Worm (Caenorhabditis elegans): ENCODE measurements around the gene K07B1.7.

The K07B1.7 gene

DNA sequence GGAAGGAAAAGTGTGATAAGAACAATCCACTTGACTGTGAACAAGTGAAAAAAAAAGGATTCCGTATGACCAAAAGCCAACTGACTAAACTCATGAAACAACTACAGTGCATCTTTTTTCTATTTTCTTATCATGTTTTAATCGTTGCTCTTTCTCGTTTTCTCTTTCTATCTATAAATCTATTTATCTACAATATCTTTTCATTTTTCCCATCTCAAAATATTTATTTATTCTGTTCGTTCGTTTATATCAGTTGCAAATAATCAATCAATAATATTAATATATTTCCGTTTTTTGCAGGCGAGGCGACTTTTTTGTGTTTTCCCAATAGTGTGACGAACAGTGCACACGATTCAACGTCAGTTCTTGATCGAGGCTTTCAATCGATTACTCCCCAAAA lies 49.4 kb downstream of the K07B1.7 start, which contains the start of gene F44A2.5:
F44A2.5 (plus strand) TSS at position 301 of the 400 bp plus-strand sequence.
- no peak for TF ChIP-seq dao-5 (tag; optimal IDR thresholded peaks at IDR 0.05)
- TF ChIP-seq W03F9.2 (tag; optimal IDR thresholded peaks at IDR 0.05), result no peak
- no peak for TF ChIP-seq him-1 (tag; optimal IDR thresholded peaks at IDR 0.05)

DNA sequence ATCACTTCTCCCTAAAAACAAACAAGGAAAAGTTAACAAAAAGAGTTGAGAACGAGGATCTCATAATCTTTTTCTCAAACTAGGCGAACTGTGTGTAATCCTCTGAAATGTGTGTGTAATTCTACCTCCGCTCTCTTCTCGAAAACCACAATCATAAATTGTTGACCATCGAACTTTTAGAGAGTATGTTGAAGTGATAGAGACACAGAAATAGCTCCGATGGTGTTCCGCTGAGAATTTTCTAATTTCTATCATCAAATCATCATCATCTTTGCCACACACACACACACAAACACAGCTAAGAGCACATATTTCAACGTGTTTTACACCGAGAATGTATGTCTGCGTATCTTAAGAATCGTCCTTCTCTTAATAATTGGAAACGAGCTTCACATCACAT lies 51.2 kb downstream of the K07B1.7 start:
- TF ChIP-seq dao-5 (tag; optimal IDR thresholded peaks at IDR 0.05), result no peak
- TF ChIP-seq W03F9.2 (tag; optimal IDR thresholded peaks at IDR 0.05), result no peak
- no peak for TF ChIP-seq him-1 (tag; optimal IDR thresholded peaks at IDR 0.05)

All from whole organism, L4/young adult.